Worm (Caenorhabditis elegans) whole organism, L2 larva: ENCODE data around the gene idpb-1.

ENCODE experiments used
- Y55F3AM.14 ChIP-seq: fragments of 200-800 bp; sonication (Bioruptor generic); optimal IDR thresholded peaks from 2 replicates; lab custom pipeline; 2018; ENCODE audit warnings: mild to moderate bottlenecking, missing genetic modification characterization, missing compliant biosample characterization
- aly-2 ChIP-seq: fragments of 150-350 bp; optimal IDR thresholded peaks from 2 replicates; lab custom pipeline; 2014; ENCODE audit warnings: missing biosample characterization, missing genetic modification characterization
- ama-1 ChIP-seq: fragments of 150-350 bp; optimal IDR thresholded peaks from 2 replicates; lab custom pipeline; 2018; ENCODE audit warnings: inconsistent platforms
- fos-1 ChIP-seq: fragments of 150-350 bp; optimal IDR thresholded peaks from 2 replicates; lab custom pipeline; 2014; ENCODE audit warnings: missing biosample characterization, missing genetic modification characterization
- lsy-2 ChIP-seq, 2 experiments: fragments of 150-350 bp in 1 of 2; sonication (generic microtip) in 1 of 2; optimal IDR thresholded peaks; 2 replicates each; lab custom pipeline; 2014 to 2017; ENCODE audit warnings: missing biosample characterization in 2 of 2, missing genetic modification characterization in 2 of 2
- nhr-11 ChIP-seq: fragments of 150-350 bp; optimal IDR thresholded peaks from 2 replicates; lab custom pipeline; 2014; ENCODE audit warnings: missing biosample characterization, missing genetic modification characterization
- zag-1 ChIP-seq: fragments of 150-350 bp; optimal IDR thresholded peaks from 2 replicates; lab custom pipeline; 2014; ENCODE audit warnings: missing biosample characterization, missing genetic modification characterization

ce11 chrII:5103784-5104457 is 2.1 kb downstream of the idpb-1 start, which contains the start of the genes C04G6.11 and mpk-2:
- TF ChIP-seq zag-1 (tag; lab: Kevin White, UChicago) (no peak), lsy-2 (tag; optimal IDR thresholded peaks at IDR 0.05; lab: Kevin White, UChicago) (no peak), ama-1 (lab: Kevin White, UChicago) (no peak), Y55F3AM.14 (GFP tag; lab: Kevin White, UChicago) (no peak), fos-1 (peak; percentile 73), aly-2 (tag; lab: Kevin White, UChicago) (no peak), nhr-11 (no peak)
